Worm (Caenorhabditis elegans) whole organism, midembryonic: ENCODE data around the gene srj-29.

ENCODE experiments used
- T22C8.4 ChIP-seq: fragments of 200-800 bp; sonication (Bioruptor generic); IDR thresholded peaks from 2 replicates; pipeline ENCODE4 v1.3.6; 2022; ENCODE audit warnings: missing genetic modification characterization, missing compliant biosample characterization
- cog-1 ChIP-seq: sonication (generic microtip); optimal IDR thresholded peaks from 2 replicates; lab custom pipeline; 2016; ENCODE audit warnings: missing genetic modification characterization, missing compliant biosample characterization
- flt-1 ChIP-seq: fragments of 200-800 bp; sonication (Bioruptor generic); IDR thresholded peaks from 2 replicates; pipeline ENCODE4 v1.3.6; 2022; ENCODE audit warnings: missing genetic modification characterization, missing compliant biosample characterization
- klf-2 ChIP-seq: fragments of 200-800 bp; sonication (Bioruptor generic); conservative IDR thresholded peaks from 2 replicates; pipeline ENCODE4 v1.3.6; 2022; ENCODE audit warnings: missing genetic modification reagents, missing genetic modification characterization, missing compliant biosample characterization
- med-1 ChIP-seq: sonication (generic microtip); optimal IDR thresholded peaks from 2 replicates; lab custom pipeline; 2017; ENCODE audit warnings: missing genetic modification characterization, mild to moderate bottlenecking, missing compliant biosample characterization, antibody characterized with exemption, missing genetic modification reagents; ENCODE audit not compliant: insufficient read depth
- tab-1 ChIP-seq: fragments of 200-800 bp; sonication (Bioruptor generic); IDR thresholded peaks from 2 replicates; pipeline ENCODE4 v1.3.6; 2022; ENCODE audit warnings: missing genetic modification characterization, missing compliant biosample characterization
- ztf-23 ChIP-seq: fragments of 200-800 bp; sonication (Bioruptor generic); IDR thresholded peaks from 2 replicates; pipeline ENCODE4 v1.3.6; 2022; ENCODE audit warnings: missing genetic modification reagents, missing genetic modification characterization, missing compliant biosample characterization
- ztf-29 ChIP-seq: fragments of 200-800 bp; sonication (Bioruptor generic); IDR thresholded peaks from 2 replicates; pipeline ENCODE4 v1.3.6; 2022; ENCODE audit warnings: missing genetic modification reagents, missing genetic modification characterization, missing compliant biosample characterization

DNA sequence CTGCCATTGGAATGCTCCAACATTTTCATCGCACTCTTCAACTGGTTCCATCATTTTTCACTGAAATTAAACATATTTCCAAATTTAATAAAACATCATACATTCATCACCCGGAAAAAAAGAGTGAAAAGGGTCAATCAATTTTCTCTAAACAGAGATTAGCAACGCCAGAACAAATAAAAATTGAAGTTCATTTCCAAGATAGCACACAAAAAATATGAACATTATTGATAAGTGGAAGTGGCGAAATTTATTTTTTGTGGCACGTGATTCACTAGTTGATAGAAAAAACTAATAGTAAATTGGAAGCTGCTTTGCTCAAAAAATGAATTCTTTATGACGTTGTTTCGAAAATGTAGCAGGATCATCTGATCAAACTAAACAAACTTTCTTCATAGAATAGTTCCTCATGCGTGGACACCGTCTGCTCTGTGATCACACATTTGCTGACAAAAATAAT is at the start of gene srj-29, which contains the start of gene F14H3.12:
- no peak for TF ChIP-seq flt-1 (GFP tag; lab: Robert Waterston, UW)
- no peak for TF ChIP-seq tab-1 (GFP tag; lab: Robert Waterston, UW)
- TF ChIP-seq ztf-23 (GFP tag; lab: Robert Waterston, UW): no peak
- no peak for TF ChIP-seq cog-1 (tag; lab: Kevin White, UChicago)
- TF ChIP-seq T22C8.4 (GFP tag; lab: Robert Waterston, UW): no peak
- TF ChIP-seq med-1 (GFP tag; lab: Kevin White, UChicago): no peak
- no peak for TF ChIP-seq klf-2
- no peak for TF ChIP-seq ztf-29 (GFP tag; lab: Robert Waterston, UW)
